Worm (Caenorhabditis elegans): ENCODE results near the gene C56C10.9.

The C56C10.9 gene

ce11 chrII:6563238-6563637, 28.9 kb downstream of the C56C10.9 start:
- TF ChIP-seq daf-12 (tag; optimal IDR thresholded peaks at IDR 0.05) (no peak), nhr-77 (tag; optimal IDR thresholded peaks at IDR 0.05) (no peak), hmg-11 (tag; optimal IDR thresholded peaks at IDR 0.05) (peak; percentile 55), lin-39 (tag; optimal IDR thresholded peaks at IDR 0.05) (peak; percentile 70), elt-2 (tag; optimal IDR thresholded peaks at IDR 0.05) (peak; percentile 3), lin-15B (tag; optimal IDR thresholded peaks at IDR 0.05) (peak; percentile 16), ceh-28 (tag; optimal IDR thresholded peaks at IDR 0.05) (peak; percentile 21), snpc-4 (tag; optimal IDR thresholded peaks at IDR 0.05) (peak; percentile 67), mml-1 (tag; optimal IDR thresholded peaks at IDR 0.05) (no peak), fkh-2 (tag; optimal IDR thresholded peaks at IDR 0.05) (no peak), ztf-11 (tag; optimal IDR thresholded peaks at IDR 0.05) (no peak), nfya-1 (tag; optimal IDR thresholded peaks at IDR 0.05; ENCODE audit: insufficient read depth) (peak; percentile 55)

- peak; percentile 5 for TF ChIP-seq jun-1 (tag; optimal IDR thresholded peaks at IDR 0.05)
- TF ChIP-seq egl-5 (tag; optimal IDR thresholded peaks at IDR 0.05): peak; percentile 68
- TF ChIP-seq nhr-23 (tag; optimal IDR thresholded peaks at IDR 0.05): peak; percentile 64
- no peak for TF ChIP-seq skn-1 (tag; optimal IDR thresholded peaks at IDR 0.05)
- peak; percentile 85 for TF ChIP-seq nhr-25 (tag; optimal IDR thresholded peaks at IDR 0.05)
- TF ChIP-seq ztf-4 (tag; optimal IDR thresholded peaks at IDR 0.05): no peak
- TF ChIP-seq elt-3 (tag; optimal IDR thresholded peaks at IDR 0.05): peak in 1 of 3 experiments; percentile 45
- TF ChIP-seq snpc-4 (tag; optimal IDR thresholded peaks at IDR 0.05): no peak
- peak; percentile 63 for TF ChIP-seq pha-4 (tag; optimal IDR thresholded peaks at IDR 0.05)
- TF ChIP-seq elt-1 (tag; optimal IDR thresholded peaks at IDR 0.05): no peak
- peak; percentile 32 for TF ChIP-seq nhr-43 (tag; optimal IDR thresholded peaks at IDR 0.05; ENCODE audit: poor library complexity, severe bottlenecking)
- peak; percentile 46 for TF ChIP-seq ama-1 (optimal IDR thresholded peaks at IDR 0.05)
These were observed 29.8 kb downstream of the C56C10.9 start for ce11 chrII:6562203-6562867.

- TF ChIP-seq nhr-11 (tag; optimal IDR thresholded peaks at IDR 0.05) (no peak), mdl-1 (tag; optimal IDR thresholded peaks at IDR 0.05) (no peak), lin-39 (tag; optimal IDR thresholded peaks at IDR 0.05) (peak; percentile 6), nhr-23 (tag; optimal IDR thresholded peaks at IDR 0.05) (no peak), elt-2 (tag; optimal IDR thresholded peaks at IDR 0.05) (no peak), fos-1 (tag; optimal IDR thresholded peaks at IDR 0.05) (no peak), pha-4 (tag; optimal IDR thresholded peaks at IDR 0.05) (peak; percentile 28), egl-27 (tag; optimal IDR thresholded peaks at IDR 0.05) (no peak), aly-2 (tag; optimal IDR thresholded peaks at IDR 0.05) (no peak), ceh-16 (tag; optimal IDR thresholded peaks at IDR 0.05) (no peak), R02D3.7 (tag; optimal IDR thresholded peaks at IDR 0.05) (no peak), daf-12 (tag; optimal IDR thresholded peaks at IDR 0.05) (no peak), unc-39 (tag; optimal IDR thresholded peaks at IDR 0.05) (no peak), snpc-4 (tag; optimal IDR thresholded peaks at IDR 0.05) (no peak), zag-1 (tag; optimal IDR thresholded peaks at IDR 0.05) (no peak), sea-2 (GFP tag; optimal IDR thresholded peaks at IDR 0.05) (no peak), jun-1 (tag; optimal IDR thresholded peaks at IDR 0.05) (no peak), nhr-77 (tag; optimal IDR thresholded peaks at IDR 0.05) (no peak), eor-1 (tag; optimal IDR thresholded peaks at IDR 0.05) (no peak), fkh-10 (GFP tag; optimal IDR thresholded peaks at IDR 0.05) (no peak), egl-5 (tag; optimal IDR thresholded peaks at IDR 0.05) (peak; percentile 38), mml-1 (tag; optimal IDR thresholded peaks at IDR 0.05) (no peak), ama-1 (optimal IDR thresholded peaks at IDR 0.05) (peak; percentile 12), hmg-11 (tag; optimal IDR thresholded peaks at IDR 0.05) (no peak), nhr-76 (tag; optimal IDR thresholded peaks at IDR 0.05) (no peak), nhr-237 (tag; optimal IDR thresholded peaks at IDR 0.05) (no peak), skn-1 (tag; optimal IDR thresholded peaks at IDR 0.05) (no peak), ztf-4 (tag; optimal IDR thresholded peaks at IDR 0.05) (no peak)
These were observed 30.9 kb downstream of the C56C10.9 start, which contains the start of gene F18C5.10 for ce11 chrII:6561300-6561699. Gene F18C5.10, minus strand, starts transcription at chrII:6561444.

- no peak for TF ChIP-seq skn-1 (tag; optimal IDR thresholded peaks at IDR 0.05)
- TF ChIP-seq elt-2 (tag; optimal IDR thresholded peaks at IDR 0.05): no peak
- no peak for TF ChIP-seq elt-1 (tag; optimal IDR thresholded peaks at IDR 0.05)
- TF ChIP-seq nhr-77 (tag; optimal IDR thresholded peaks at IDR 0.05): no peak
These were observed 31.9 kb downstream of the C56C10.9 start for ce11 chrII:6560291-6560690.
